Worm (Caenorhabditis elegans): ENCODE data around the gene B0334.10.

Gene B0334.10

DNA sequence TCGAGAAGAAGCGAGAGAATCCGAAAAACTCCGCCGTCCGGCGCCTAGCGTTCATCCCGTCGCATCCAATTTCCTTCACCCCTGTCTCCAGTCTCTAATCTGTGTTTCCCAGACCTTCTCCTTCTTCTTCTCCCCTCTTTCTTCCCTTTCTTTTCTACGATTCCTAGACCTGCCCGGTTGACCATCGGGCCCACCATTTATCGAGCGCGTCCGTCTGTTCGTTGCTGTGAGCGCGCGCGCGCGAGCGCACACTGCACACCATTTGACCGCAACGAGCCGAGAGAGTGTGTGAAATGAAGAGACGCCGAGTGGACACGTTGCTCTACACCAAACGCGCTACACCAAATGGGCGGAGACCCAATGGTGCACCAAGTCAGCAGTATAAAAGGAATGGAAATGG lies 18.8 kb downstream of the B0334.10 start:
- TF ChIP-seq mes-4 (tag; optimal IDR thresholded peaks at IDR 0.05) (no peak), F52B5.7 (tag; optimal IDR thresholded peaks at IDR 0.05) (no peak), lin-54 (GFP tag; optimal IDR thresholded peaks at IDR 0.05) (peak; percentile 81), hlh-12 (tag; optimal IDR thresholded peaks at IDR 0.05) (no peak), nhr-120 (GFP tag; IDR thresholded peaks at IDR 0.05) (no peak), chd-7 (tag; optimal IDR thresholded peaks at IDR 0.05) (no peak), rec-8 (tag; optimal IDR thresholded peaks at IDR 0.05) (no peak), nhr-27 (tag; optimal IDR thresholded peaks at IDR 0.05) (no peak), nhr-90 (tag; optimal IDR thresholded peaks at IDR 0.05) (no peak), F37B4.10 (GFP tag; IDR thresholded peaks at IDR 0.05) (peak; percentile 78; the same call in 1 of the 2 replicates), mcd-1 (GFP tag; IDR thresholded peaks at IDR 0.05) (peak; percentile 78), Y67H2A.10 (GFP tag; conservative IDR thresholded peaks at IDR 0.05) (no peak), ets-4 (GFP tag; optimal IDR thresholded peaks at IDR 0.05) (no peak), sea-2 (GFP tag; IDR thresholded peaks at IDR 0.05) (no peak), him-1 (tag; optimal IDR thresholded peaks at IDR 0.05) (peak; percentile 30), mxl-1 (tag; optimal IDR thresholded peaks at IDR 0.05) (no peak), let-526 (GFP tag; IDR thresholded peaks at IDR 0.05) (no peak), ceh-91 (GFP tag; IDR thresholded peaks at IDR 0.05) (peak; percentile 94), F39B2.1 (GFP tag; IDR thresholded peaks at IDR 0.05) (no peak), lsl-1 (GFP tag; optimal IDR thresholded peaks at IDR 0.05) (peak; percentile 80), somi-1 (GFP tag; optimal IDR thresholded peaks at IDR 0.05) (no peak), Y79H2A.3 (GFP tag; conservative IDR thresholded peaks at IDR 0.05) (no peak), egl-44 (GFP tag; IDR thresholded peaks at IDR 0.05) (no peak), efl-1 (GFP tag; optimal IDR thresholded peaks at IDR 0.05) (peak; percentile 97), attf-5 (GFP tag; optimal IDR thresholded peaks at IDR 0.05) (no peak), hsf-1 (GFP tag; IDR thresholded peaks at IDR 0.05) (peak; percentile 90), snpc-1.3 (tag; optimal IDR thresholded peaks at IDR 0.05; ENCODE audit: insufficient read depth) (no peak), bed-1 (GFP tag; IDR thresholded peaks at IDR 0.05) (no peak), ceh-27 (GFP tag; optimal IDR thresholded peaks at IDR 0.05) (peak; percentile 6), ztf-3 (GFP tag; optimal IDR thresholded peaks at IDR 0.05) (no peak), C17E4.6 (GFP tag; IDR thresholded peaks at IDR 0.05) (peak; percentile 78), lag-1 (GFP tag; IDR thresholded peaks at IDR 0.05) (no peak), B0336.3 (GFP tag; IDR thresholded peaks at IDR 0.05) (peak; percentile 71), athp-1 (tag; optimal IDR thresholded peaks at IDR 0.05) (peak; percentile 40), nfyb-1 (GFP tag; IDR thresholded peaks at IDR 0.05) (no peak), sdz-38 (tag; optimal IDR thresholded peaks at IDR 0.05) (no peak), nhr-179 (tag; optimal IDR thresholded peaks at IDR 0.05) (no peak), mel-28 (tag; optimal IDR thresholded peaks at IDR 0.05; ENCODE audit: borderline replicate concordance) (no peak), gei-17 (GFP tag; optimal IDR thresholded peaks at IDR 0.05) (no peak), ceh-79 (tag; optimal IDR thresholded peaks at IDR 0.05) (no peak), rcor-1 (GFP tag; IDR thresholded peaks at IDR 0.05) (peak; percentile 47; the same call in 1 of the 2 replicates), die-1 (tag; optimal IDR thresholded peaks at IDR 0.05) (no peak), snpc-4 (GFP tag; optimal IDR thresholded peaks at IDR 0.05) (no peak), snpc-4 (tag; optimal IDR thresholded peaks at IDR 0.05) (peak in 2 of 4 experiments; percentile 19 to 23), dpl-1 (GFP tag; optimal IDR thresholded peaks at IDR 0.05) (peak; percentile 88), T26A5.8 (tag; optimal IDR thresholded peaks at IDR 0.05) (no peak), ceh-40 (GFP tag; IDR thresholded peaks at IDR 0.05) (no peak), F22D6.2 (tag; optimal IDR thresholded peaks at IDR 0.05) (no peak), K11D2.4 (GFP tag; IDR thresholded peaks at IDR 0.05) (no peak), snpc-1.1 (tag; optimal IDR thresholded peaks at IDR 0.05; ENCODE audit: insufficient read depth) (no peak)
